Worm (Caenorhabditis elegans) whole organism, late embryonic: ENCODE results near the gene haf-7.
"Not testable (repeated sequence)": the region's sequence is repeated elsewhere in the genome, so short reads cannot be mapped to it uniquely, and the experiment has no call there.

Experiments
- C08G9.2 ChIP-seq: sonication (generic microtip); optimal IDR thresholded peaks from 2 replicates; lab custom pipeline; 2016; ENCODE audit warnings: mild to moderate bottlenecking, missing genetic modification characterization, moderate library complexity, missing compliant biosample characterization
- C38D4.7 ChIP-seq: fragments of 200-800 bp; sonication (Bioruptor generic); optimal IDR thresholded peaks from 2 replicates; lab custom pipeline; 2018; ENCODE audit warnings: mild to moderate bottlenecking, missing genetic modification characterization, moderate library complexity, missing compliant biosample characterization
- F13H6.1 ChIP-seq: sonication (generic microtip); optimal IDR thresholded peaks from 2 replicates; lab custom pipeline; 2016; ENCODE audit warnings: missing genetic modification characterization, missing compliant biosample characterization
- K02D7.2 ChIP-seq: sonication (generic microtip); optimal IDR thresholded peaks from 2 replicates; lab custom pipeline; 2017; ENCODE audit warnings: mild to moderate bottlenecking, missing genetic modification characterization, missing compliant biosample characterization
- K09A11.1 ChIP-seq: sonication (generic microtip); optimal IDR thresholded peaks from 2 replicates; lab custom pipeline; 2017; ENCODE audit warnings: antibody characterized with exemption, mild to moderate bottlenecking, missing genetic modification characterization, missing compliant biosample characterization; ENCODE audit not compliant: insufficient read depth
- Y22D7AL.16 ChIP-seq: sonication (generic microtip); optimal IDR thresholded peaks from 2 replicates; lab custom pipeline; 2016; ENCODE audit warnings: missing genetic modification characterization, missing compliant biosample characterization
- ceh-18 ChIP-seq: sonication (generic microtip); optimal IDR thresholded peaks from 2 replicates; lab custom pipeline; 2016; ENCODE audit warnings: missing genetic modification characterization, missing compliant biosample characterization
- ceh-19 ChIP-seq: fragments of 200-800 bp; sonication (Bioruptor generic); optimal IDR thresholded peaks from 2 replicates; lab custom pipeline; 2018; ENCODE audit warnings: mild to moderate bottlenecking, missing genetic modification characterization, missing compliant biosample characterization
- ceh-22 ChIP-seq: sonication (generic microtip); optimal IDR thresholded peaks from 2 replicates; lab custom pipeline; 2017; ENCODE audit warnings: missing biosample characterization, missing genetic modification characterization
- ceh-24 ChIP-seq: sonication (generic microtip); optimal IDR thresholded peaks from 2 replicates; lab custom pipeline; 2016; ENCODE audit warnings: mild to moderate bottlenecking, missing genetic modification characterization, missing compliant biosample characterization
- ceh-48 ChIP-seq: sonication (generic microtip); optimal IDR thresholded peaks from 2 replicates; lab custom pipeline; 2016; ENCODE audit warnings: missing genetic modification characterization, inconsistent platforms, missing compliant biosample characterization
- ceh-6 ChIP-seq: fragments of 200-800 bp; sonication (Bioruptor generic); optimal IDR thresholded peaks from 2 replicates; lab custom pipeline; 2018; ENCODE audit warnings: mild to moderate bottlenecking, missing genetic modification characterization, missing compliant biosample characterization
- che-1 ChIP-seq: sonication (generic microtip); optimal IDR thresholded peaks from 2 replicates; lab custom pipeline; 2016; ENCODE audit warnings: mild to moderate bottlenecking, missing genetic modification characterization, missing compliant biosample characterization
- dve-1 ChIP-seq: sonication (generic microtip); optimal IDR thresholded peaks from 2 replicates; lab custom pipeline; 2017; ENCODE audit warnings: antibody characterized with exemption, mild to moderate bottlenecking, missing genetic modification characterization, missing compliant biosample characterization
- elt-4 ChIP-seq: sonication (generic microtip); optimal IDR thresholded peaks from 2 replicates; lab custom pipeline; 2016; ENCODE audit warnings: missing genetic modification characterization, missing compliant biosample characterization
- hlh-30 ChIP-seq: sonication (generic microtip); optimal IDR thresholded peaks from 2 replicates; lab custom pipeline; 2017; ENCODE audit warnings: antibody characterized with exemption, missing genetic modification characterization, missing compliant biosample characterization; ENCODE audit not compliant: insufficient read depth
- lim-6 ChIP-seq: sonication (generic microtip); optimal IDR thresholded peaks from 2 replicates; lab custom pipeline; 2016; ENCODE audit warnings: missing genetic modification characterization, missing compliant biosample characterization
- mec-3 ChIP-seq: sonication (generic microtip); optimal IDR thresholded peaks from 2 replicates; lab custom pipeline; 2016; ENCODE audit warnings: borderline replicate concordance, missing genetic modification characterization, missing compliant biosample characterization
- nfya-1 ChIP-seq: sonication (generic microtip); optimal IDR thresholded peaks from 2 replicates; lab custom pipeline; 2017; ENCODE audit warnings: missing genetic modification characterization, mild to moderate bottlenecking, missing compliant biosample characterization, antibody characterized with exemption, moderate library complexity
- npax-4 ChIP-seq: sonication (generic microtip); optimal IDR thresholded peaks from 2 replicates; lab custom pipeline; 2016; ENCODE audit warnings: missing genetic modification characterization, missing compliant biosample characterization
- pat-9 ChIP-seq: fragments of 200-800 bp; sonication (Bioruptor generic); optimal IDR thresholded peaks from 2 replicates; lab custom pipeline; 2018; ENCODE audit warnings: mild to moderate bottlenecking, missing genetic modification characterization, moderate library complexity, missing compliant biosample characterization
- pqm-1 ChIP-seq: sonication (generic microtip); optimal IDR thresholded peaks from 2 replicates; lab custom pipeline; 2016; ENCODE audit warnings: missing genetic modification characterization, missing compliant biosample characterization
- pros-1 ChIP-seq: fragments of 150-350 bp; optimal IDR thresholded peaks from 2 replicates; lab custom pipeline; 2014; ENCODE audit warnings: missing biosample characterization, missing genetic modification reagents, missing genetic modification characterization
- sdc-2 ChIP-seq: sonication (generic microtip); optimal IDR thresholded peaks from 2 replicates; lab custom pipeline; 2016; ENCODE audit warnings: missing genotype, missing genetic modification characterization, missing compliant biosample characterization
- tbx-2 ChIP-seq: sonication (generic microtip); optimal IDR thresholded peaks from 2 replicates; lab custom pipeline; 2016; ENCODE audit warnings: missing genetic modification characterization, missing compliant biosample characterization
- ttx-3 ChIP-seq: sonication (generic microtip); optimal IDR thresholded peaks from 2 replicates; lab custom pipeline; 2016; ENCODE audit warnings: missing genetic modification reagents, missing genetic modification characterization, missing compliant biosample characterization
- unc-42 ChIP-seq: sonication (generic microtip); optimal IDR thresholded peaks from 2 replicates; lab custom pipeline; 2016; ENCODE audit warnings: missing genotype, missing genetic modification characterization, missing compliant biosample characterization
- unc-86 ChIP-seq: sonication (generic microtip); optimal IDR thresholded peaks from 2 replicates; lab custom pipeline; 2016; ENCODE audit warnings: missing genetic modification characterization, missing compliant biosample characterization
- zip-5 ChIP-seq: sonication (generic microtip); optimal IDR thresholded peaks from 2 replicates; lab custom pipeline; 2016; ENCODE audit warnings: missing genetic modification characterization, missing compliant biosample characterization
- ztf-16 ChIP-seq: sonication (generic microtip); optimal IDR thresholded peaks from 2 replicates; lab custom pipeline; 2017; ENCODE audit warnings: missing genetic modification characterization, missing compliant biosample characterization

Gene haf-7

ce11 chrV:14736851-14737250, 36.2 kb upstream of the haf-7 start, which contains the start of gene Y50E8A.5:
Gene Y50E8A.5 (minus strand): TSS chrV:14736951.
- TF ChIP-seq ttx-3 (tag; lab: Kevin White, UChicago): no peak
- no peak for TF ChIP-seq tbx-2 (tag; lab: Kevin White, UChicago)
- TF ChIP-seq ztf-16 (tag; lab: Kevin White, UChicago): no peak
- no peak for TF ChIP-seq K02D7.2 (tag; lab: Kevin White, UChicago)
- no peak for TF ChIP-seq ceh-22 (tag; lab: Kevin White, UChicago)
- TF ChIP-seq C38D4.7: no peak
- TF ChIP-seq pqm-1 (tag; lab: Kevin White, UChicago): no peak
- no peak for TF ChIP-seq che-1
- TF ChIP-seq ceh-24 (tag; lab: Kevin White, UChicago): no peak
- no peak for TF ChIP-seq unc-86 (tag; lab: Kevin White, UChicago)
- no peak for TF ChIP-seq ceh-19 (GFP tag; lab: Kevin White, UChicago)
- TF ChIP-seq ceh-18 (tag; lab: Kevin White, UChicago): no peak
- no peak for TF ChIP-seq C08G9.2
- TF ChIP-seq, all 69 proteins: peak for 0

- TF ChIP-seq tbx-2 (tag; lab: Kevin White, UChicago) (no peak), Y22D7AL.16 (no peak), ceh-19 (GFP tag; lab: Kevin White, UChicago) (no peak), ceh-48 (no peak), ceh-6 (no peak), sdc-2 (tag; lab: Kevin White, UChicago) (no peak), F13H6.1 (tag; lab: Kevin White, UChicago) (no peak)
Measured at ce11 chrV:14741233-14741632, 31.8 kb upstream of the haf-7 start, which contains the start of gene Y50E8A.6. Gene Y50E8A.6 (minus strand): TSS chrV:14741333.

- TF ChIP-seq dve-1 (tag; lab: Kevin White, UChicago) (peak; percentile 2), zip-5 (tag; lab: Kevin White, UChicago) (no peak)
Measured at ce11 chrV:14744824-14745223, 28.2 kb upstream of the haf-7 start.

ce11 chrV:14746975-14747374, 26.1 kb upstream of the haf-7 start:
- TF ChIP-seq ceh-18 (tag; lab: Kevin White, UChicago): no peak

ce11 chrV:14748608-14749137, 24.4 kb upstream of the haf-7 start, which contains the start of the genes lipl-8 and Y50E8A.22:
Gene lipl-8 (minus strand): TSS chrV:14748708.
Gene Y50E8A.22 (minus strand): TSS chrV:14749087.
- TF ChIP-seq pros-1 (tag; lab: Kevin White, UChicago) (no peak), unc-42 (no peak), nfya-1 (tag; lab: Kevin White, UChicago) (no peak), ceh-19 (GFP tag; lab: Kevin White, UChicago) (no peak), npax-4 (tag; lab: Kevin White, UChicago) (no peak), lim-6 (tag; lab: Kevin White, UChicago) (no peak), K09A11.1 (tag; lab: Kevin White, UChicago) (no peak), elt-4 (tag; lab: Kevin White, UChicago) (no peak), hlh-30 (no peak)

ce11 chrV:14750357-14750756, 22.7 kb upstream of the haf-7 start, which contains the start of gene nspa-10:
Gene nspa-10 (minus strand): TSS chrV:14750457.
- TF ChIP-seq mec-3 (tag; lab: Kevin White, UChicago); hlh-30; pat-9 (tag; lab: Kevin White, UChicago): not testable (repeated sequence)
